Fruit fly (Drosophila melanogaster): Measurements from ENCODE around the gene Pis.

Gene Pis

DNA sequence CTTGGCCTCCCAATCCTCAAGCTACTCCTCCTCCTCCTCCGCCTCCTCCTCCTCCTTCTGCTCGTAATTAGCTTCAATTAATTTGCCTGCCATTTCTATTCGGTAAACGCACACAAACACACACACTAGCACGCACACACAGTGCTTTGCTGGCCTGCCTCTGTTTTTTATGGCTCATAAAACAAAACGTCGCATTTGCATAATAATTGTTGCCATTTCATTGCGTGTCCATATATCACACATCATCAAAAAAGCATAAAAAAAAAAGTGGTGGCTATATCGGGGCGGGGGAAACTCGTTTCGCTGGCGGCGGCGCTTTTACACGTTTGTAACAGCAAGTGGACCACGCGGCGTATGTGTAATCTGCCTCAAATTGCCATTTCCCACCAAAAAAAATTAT lies 52.0 kb downstream of the Pis start:
- TF ChIP-seq ss (GFP tag; optimal IDR thresholded peaks at IDR 0.05), result peak in 1 of 2 experiments; percentile 53
- peak; percentile 60 for TF ChIP-seq CG6276 (GFP tag; optimal IDR thresholded peaks at IDR 0.05)
- TF ChIP-seq CG8632 (GFP tag; optimal IDR thresholded peaks at IDR 0.05), result no peak
